Worm (Caenorhabditis elegans) whole organism, L1 larva: Measurements from ENCODE around the gene dmd-7.

Experiments used
- C04F5.9 ChIP-seq: sonication (generic microtip); optimal IDR thresholded peaks from 2 replicates; lab custom pipeline; 2016; ENCODE audit warnings: missing genetic modification characterization, missing compliant biosample characterization
- C34B4.2 ChIP-seq: sonication (generic microtip); optimal IDR thresholded peaks from 2 replicates; lab custom pipeline; 2017; ENCODE audit warnings: mild to moderate bottlenecking, missing genetic modification characterization, missing compliant biosample characterization
- F16B12.6 ChIP-seq: fragments of 150-350 bp; optimal IDR thresholded peaks from 2 replicates; lab custom pipeline; 2014; ENCODE audit warnings: missing biosample characterization, missing genetic modification characterization
- aha-1 ChIP-seq: fragments of 150-350 bp; optimal IDR thresholded peaks from 2 replicates; lab custom pipeline; 2014; ENCODE audit warnings: missing biosample characterization, missing genetic modification characterization
- alr-1 ChIP-seq: fragments of 200-800 bp; sonication (Bioruptor generic); optimal IDR thresholded peaks from 2 replicates; lab custom pipeline; 2018; ENCODE audit warnings: borderline replicate concordance, mild to moderate bottlenecking, missing genetic modification characterization, missing compliant biosample characterization
- aly-2 ChIP-seq: fragments of 150-350 bp; optimal IDR thresholded peaks from 2 replicates; lab custom pipeline; 2014; ENCODE audit warnings: missing biosample characterization, missing genetic modification characterization
- ama-1 ChIP-seq: fragments of 150-350 bp; optimal IDR thresholded peaks from 2 replicates; lab custom pipeline; 2014
- ceh-63 ChIP-seq: fragments of 200-800 bp; sonication (Bioruptor generic); optimal IDR thresholded peaks from 2 replicates; lab custom pipeline; 2018; ENCODE audit warnings: mild to moderate bottlenecking, missing genetic modification characterization, missing compliant biosample characterization
- ceh-8 ChIP-seq: fragments of 200-800 bp; sonication (Bioruptor generic); optimal IDR thresholded peaks from 2 replicates; lab custom pipeline; 2018; ENCODE audit warnings: mild to moderate bottlenecking, missing genetic modification characterization, moderate library complexity, missing compliant biosample characterization
- ceh-90 ChIP-seq: sonication (generic microtip); optimal IDR thresholded peaks from 2 replicates; lab custom pipeline; 2016; ENCODE audit warnings: missing genetic modification characterization, missing compliant biosample characterization
- dpl-1 ChIP-seq, 3 experiments: fragments of 150-350 bp in 2 of 3; sonication (generic microtip) in 1 of 3; optimal IDR thresholded peaks; 2 replicates each; lab custom pipeline; 2014 to 2017; ENCODE audit warnings: missing biosample characterization in 3 of 3, missing genetic modification characterization in 3 of 3, missing genetic modification reagents in 3 of 3
- efl-1 ChIP-seq, 4 experiments: fragments of 150-350 bp; optimal IDR thresholded peaks in 3 of 4; peaks in 1 of 4; 1 replicate in 1 of 4; 2 replicates in 3 of 4; lab custom pipeline; 2014; ENCODE audit warnings: missing biosample characterization in 2 of 4, missing genetic modification characterization in 2 of 4, missing genetic modification reagents in 2 of 4
- egl-13 ChIP-seq: sonication (generic microtip); optimal IDR thresholded peaks from 2 replicates; lab custom pipeline; 2016; ENCODE audit warnings: missing genotype, missing genetic modification reagents, missing genetic modification characterization, missing compliant biosample characterization
- egl-27 ChIP-seq, 2 experiments: fragments of 150-350 bp in 1 of 2; sonication (generic microtip); optimal IDR thresholded peaks; 3 replicates each; lab custom pipeline; 2017 to 2018; ENCODE audit warnings: missing biosample characterization in 2 of 2, missing genetic modification characterization in 2 of 2, missing genetic modification reagents in 2 of 2
- elt-3 ChIP-seq, 6 experiments: fragments of 150-350 bp in 1 of 6; sonication (generic microtip); optimal IDR thresholded peaks; 2 replicates each; lab custom pipeline; 2017 to 2018; ENCODE audit warnings: missing biosample characterization in 6 of 6, missing genetic modification characterization in 6 of 6, inconsistent platforms in 1 of 6
- fkh-10 ChIP-seq: sonication (generic microtip); optimal IDR thresholded peaks from 2 replicates; lab custom pipeline; 2017; ENCODE audit warnings: missing biosample characterization, missing genetic modification reagents, missing genetic modification characterization
- grh-1 ChIP-seq: fragments of 200-800 bp; sonication (Bioruptor generic); IDR thresholded peaks from 2 replicates; pipeline ENCODE4 v1.3.6; 2022; ENCODE audit warnings: missing genetic modification reagents, missing genetic modification characterization, missing compliant biosample characterization
- jun-1 ChIP-seq: fragments of 150-350 bp; optimal IDR thresholded peaks from 2 replicates; lab custom pipeline; 2014; ENCODE audit warnings: missing biosample characterization, missing genetic modification reagents, missing genetic modification characterization
- lin-15B ChIP-seq: fragments of 150-350 bp; sonication (generic microtip); optimal IDR thresholded peaks from 3 replicates; lab custom pipeline; 2014; ENCODE audit warnings: missing biosample characterization, missing genetic modification characterization
- lin-35 ChIP-seq, 2 experiments: fragments of 150-350 bp; optimal IDR thresholded peaks; 2 replicates each; lab custom pipeline; 2014; ENCODE audit warnings: missing biosample characterization in 2 of 2, missing genetic modification characterization in 2 of 2, missing genetic modification reagents in 2 of 2
- lsy-2 ChIP-seq, 2 experiments: fragments of 150-350 bp; optimal IDR thresholded peaks; 2 replicates each; lab custom pipeline; 2014; ENCODE audit warnings: missing biosample characterization in 2 of 2, missing genetic modification characterization in 2 of 2
- mef-2 ChIP-seq: fragments of 150-350 bp; optimal IDR thresholded peaks from 2 replicates; lab custom pipeline; 2014; ENCODE audit warnings: missing biosample characterization, missing genetic modification characterization
- mep-1 ChIP-seq: fragments of 150-350 bp; optimal IDR thresholded peaks from 2 replicates; lab custom pipeline; 2014; ENCODE audit warnings: missing biosample characterization, missing genetic modification characterization
- nhr-19 ChIP-seq: fragments of 200-800 bp; sonication (Bioruptor generic); conservative IDR thresholded peaks from 2 replicates; pipeline ENCODE4 v1.3.6; 2022; ENCODE audit warnings: missing genetic modification characterization, missing compliant biosample characterization
- nhr-237 ChIP-seq: fragments of 150-350 bp; optimal IDR thresholded peaks from 2 replicates; lab custom pipeline; 2014; ENCODE audit warnings: missing biosample characterization, missing genetic modification characterization
- nhr-47 ChIP-seq: sonication (generic microtip); optimal IDR thresholded peaks from 2 replicates; lab custom pipeline; 2016; ENCODE audit warnings: mild to moderate bottlenecking, missing genetic modification characterization, moderate library complexity, missing compliant biosample characterization
- nhr-71 ChIP-seq: sonication (generic microtip); optimal IDR thresholded peaks from 2 replicates; lab custom pipeline; 2016; ENCODE audit warnings: mild to moderate bottlenecking, missing genetic modification characterization, moderate library complexity, missing compliant biosample characterization
- nhr-76 ChIP-seq: sonication (generic microtip); optimal IDR thresholded peaks from 2 replicates; lab custom pipeline; 2017; ENCODE audit warnings: missing biosample characterization, missing genetic modification characterization
- nhr-77 ChIP-seq: fragments of 150-350 bp; optimal IDR thresholded peaks from 2 replicates; lab custom pipeline; 2014; ENCODE audit warnings: missing biosample characterization, missing genetic modification characterization
- nhr-90 ChIP-seq: sonication (generic microtip); optimal IDR thresholded peaks from 2 replicates; lab custom pipeline; 2016; ENCODE audit warnings: mild to moderate bottlenecking, missing genetic modification characterization, missing compliant biosample characterization; ENCODE audit not compliant: poor library complexity
- rnt-1 ChIP-seq: sonication (generic microtip); optimal IDR thresholded peaks from 2 replicates; lab custom pipeline; 2016; ENCODE audit warnings: mild to moderate bottlenecking, missing genetic modification characterization, moderate library complexity, missing compliant biosample characterization
- skn-1 ChIP-seq: fragments of 150-350 bp; optimal IDR thresholded peaks from 2 replicates; lab custom pipeline; 2014; ENCODE audit warnings: missing biosample characterization, missing genetic modification characterization
- snu-23 ChIP-seq: sonication (generic microtip); optimal IDR thresholded peaks from 2 replicates; lab custom pipeline; 2016; ENCODE audit warnings: missing genetic modification characterization, missing compliant biosample characterization
- sox-4 ChIP-seq: sonication (generic microtip); optimal IDR thresholded peaks from 2 replicates; lab custom pipeline; 2016; ENCODE audit warnings: missing genetic modification characterization, missing compliant biosample characterization
- sup-37 ChIP-seq: fragments of 200-800 bp; sonication (Bioruptor generic); optimal IDR thresholded peaks from 2 replicates; lab custom pipeline; 2018; ENCODE audit warnings: mild to moderate bottlenecking, missing genetic modification characterization, missing compliant biosample characterization
- tlp-1 ChIP-seq: fragments of 150-350 bp; optimal IDR thresholded peaks from 2 replicates; lab custom pipeline; 2014; ENCODE audit warnings: missing biosample characterization, missing genetic modification characterization
- unc-130 ChIP-seq: fragments of 150-350 bp; optimal IDR thresholded peaks from 2 replicates; lab custom pipeline; 2017; ENCODE audit warnings: missing biosample characterization, missing genetic modification characterization, inconsistent platforms
- unc-86 ChIP-seq: sonication (generic microtip); optimal IDR thresholded peaks from 2 replicates; lab custom pipeline; 2016; ENCODE audit warnings: missing genetic modification characterization, missing compliant biosample characterization
- vab-15 ChIP-seq: sonication (generic microtip); optimal IDR thresholded peaks from 2 replicates; lab custom pipeline; 2017; ENCODE audit warnings: missing genotype, mild to moderate bottlenecking, missing genetic modification characterization, missing compliant biosample characterization
- xbp-1 ChIP-seq: sonication (generic microtip); optimal IDR thresholded peaks from 2 replicates; lab custom pipeline; 2016; ENCODE audit warnings: missing genetic modification characterization, missing compliant biosample characterization
- zip-4 ChIP-seq: fragments of 200-800 bp; sonication (Bioruptor generic); optimal IDR thresholded peaks from 2 replicates; lab custom pipeline; 2018; ENCODE audit warnings: mild to moderate bottlenecking, missing genetic modification characterization, moderate library complexity, missing compliant biosample characterization
- ztf-4 ChIP-seq: fragments of 150-350 bp; optimal IDR thresholded peaks from 2 replicates; lab custom pipeline; 2014; ENCODE audit warnings: missing biosample characterization, missing genetic modification characterization

The dmd-7 gene

ce11 chrV:6224984-6225617, 21.6 kb upstream of the dmd-7 start (continued):
- no peak for TF ChIP-seq skn-1 (tag; lab: Kevin White, UChicago)
- no peak for TF ChIP-seq nhr-71 (tag; lab: Kevin White, UChicago)
- TF ChIP-seq lin-15B, result no peak
- TF ChIP-seq ztf-4, result no peak
- TF ChIP-seq sup-37 (GFP tag; lab: Kevin White, UChicago), result no peak
- TF ChIP-seq lin-35 (GFP tag; optimal IDR thresholded peaks at IDR 0.05; lab: Kevin White, UChicago), result no peak
- TF ChIP-seq C34B4.2 (tag; lab: Kevin White, UChicago), result no peak
- peak; percentile 45 for TF ChIP-seq aly-2 (tag; lab: Kevin White, UChicago)
- no peak for TF ChIP-seq nhr-47 (tag; lab: Kevin White, UChicago)
- TF ChIP-seq nhr-77 (tag; lab: Kevin White, UChicago), result no peak
- peak; percentile 4 for TF ChIP-seq nhr-90 (tag; lab: Kevin White, UChicago)
- no peak for TF ChIP-seq unc-86 (tag; lab: Kevin White, UChicago)
- no peak for TF ChIP-seq dpl-1 (GFP tag; optimal IDR thresholded peaks at IDR 0.05; lab: Kevin White, UChicago)
- TF ChIP-seq egl-27 (tag; optimal IDR thresholded peaks at IDR 0.05; lab: Kevin White, UChicago), result no peak
- no peak for TF ChIP-seq mep-1
- no peak for TF ChIP-seq mef-2 (tag; lab: Kevin White, UChicago)
- TF ChIP-seq efl-1 (optimal IDR thresholded peaks at IDR 0.05; lab: Kevin White, UChicago), result no peak
- TF ChIP-seq efl-1 (GFP tag; optimal IDR thresholded peaks at IDR 0.05 in 1 of 2; lab: Kevin White, UChicago), result peak in 1 of 2 experiments; percentile 73
- TF ChIP-seq lsy-2 (tag; optimal IDR thresholded peaks at IDR 0.05; lab: Kevin White, UChicago), result peak; percentile 18 to 42
- TF ChIP-seq rnt-1 (tag; lab: Kevin White, UChicago), result peak; percentile 37
- TF ChIP-seq vab-15 (tag; lab: Kevin White, UChicago), result no peak
- no peak for TF ChIP-seq aha-1 (tag; lab: Kevin White, UChicago)
- no peak for TF ChIP-seq nhr-19 (GFP tag; lab: Robert Waterston, UW)
- peak in 1 of 6 experiments; percentile 3 for TF ChIP-seq elt-3 (tag; optimal IDR thresholded peaks at IDR 0.05; lab: Kevin White, UChicago)
- peak; percentile 72 for TF ChIP-seq ceh-63
- no peak for TF ChIP-seq nhr-237
- no peak for TF ChIP-seq snu-23 (GFP tag; lab: Kevin White, UChicago)
- TF ChIP-seq ceh-90 (tag; lab: Kevin White, UChicago), result no peak
- no peak for TF ChIP-seq grh-1 (GFP tag; lab: Robert Waterston, UW)
- TF ChIP-seq sox-4 (tag; lab: Kevin White, UChicago), result no peak
- TF ChIP-seq tlp-1 (tag; lab: Kevin White, UChicago), result no peak
- no peak for TF ChIP-seq ama-1 (lab: Kevin White, UChicago)
- TF ChIP-seq zip-4 (GFP tag; lab: Kevin White, UChicago), result no peak
- TF ChIP-seq unc-130 (tag; lab: Kevin White, UChicago), result no peak
- TF ChIP-seq ceh-8 (GFP tag; lab: Kevin White, UChicago), result no peak
- no peak for TF ChIP-seq fkh-10 (GFP tag; lab: Kevin White, UChicago)
- TF ChIP-seq F16B12.6 (tag; lab: Kevin White, UChicago), result no peak
- TF ChIP-seq C04F5.9 (tag; lab: Kevin White, UChicago), result no peak
- TF ChIP-seq nhr-76 (tag; lab: Kevin White, UChicago), result no peak
- no peak for TF ChIP-seq jun-1 (tag; lab: Kevin White, UChicago)
- no peak for TF ChIP-seq egl-13 (tag; lab: Kevin White, UChicago)
- no peak for TF ChIP-seq alr-1
- no peak for TF ChIP-seq xbp-1 (tag; lab: Kevin White, UChicago)
- TF ChIP-seq, all 84 proteins: peak for 9
